Worm (Caenorhabditis elegans) whole organism, midembryonic: ENCODE measurements around the gene asp-13.

ENCODE experiments used
- flt-1 ChIP-seq: fragments of 200-800 bp; sonication (Bioruptor generic); IDR thresholded peaks from 2 replicates; pipeline ENCODE4 v1.3.6; 2022; ENCODE audit warnings: missing genetic modification characterization, missing compliant biosample characterization
- klf-2 ChIP-seq: fragments of 200-800 bp; sonication (Bioruptor generic); conservative IDR thresholded peaks from 2 replicates; pipeline ENCODE4 v1.3.6; 2022; ENCODE audit warnings: missing genetic modification reagents, missing genetic modification characterization, missing compliant biosample characterization
- ref-1 ChIP-seq: fragments of 200-800 bp; sonication (Bioruptor generic); conservative IDR thresholded peaks from 2 replicates; pipeline ENCODE4 v1.3.6; 2022; ENCODE audit warnings: missing genetic modification reagents, missing genetic modification characterization, missing compliant biosample characterization
- tab-1 ChIP-seq: fragments of 200-800 bp; sonication (Bioruptor generic); IDR thresholded peaks from 2 replicates; pipeline ENCODE4 v1.3.6; 2022; ENCODE audit warnings: missing genetic modification characterization, missing compliant biosample characterization
- ztf-23 ChIP-seq: fragments of 200-800 bp; sonication (Bioruptor generic); IDR thresholded peaks from 2 replicates; pipeline ENCODE4 v1.3.6; 2022; ENCODE audit warnings: missing genetic modification reagents, missing genetic modification characterization, missing compliant biosample characterization

DNA sequence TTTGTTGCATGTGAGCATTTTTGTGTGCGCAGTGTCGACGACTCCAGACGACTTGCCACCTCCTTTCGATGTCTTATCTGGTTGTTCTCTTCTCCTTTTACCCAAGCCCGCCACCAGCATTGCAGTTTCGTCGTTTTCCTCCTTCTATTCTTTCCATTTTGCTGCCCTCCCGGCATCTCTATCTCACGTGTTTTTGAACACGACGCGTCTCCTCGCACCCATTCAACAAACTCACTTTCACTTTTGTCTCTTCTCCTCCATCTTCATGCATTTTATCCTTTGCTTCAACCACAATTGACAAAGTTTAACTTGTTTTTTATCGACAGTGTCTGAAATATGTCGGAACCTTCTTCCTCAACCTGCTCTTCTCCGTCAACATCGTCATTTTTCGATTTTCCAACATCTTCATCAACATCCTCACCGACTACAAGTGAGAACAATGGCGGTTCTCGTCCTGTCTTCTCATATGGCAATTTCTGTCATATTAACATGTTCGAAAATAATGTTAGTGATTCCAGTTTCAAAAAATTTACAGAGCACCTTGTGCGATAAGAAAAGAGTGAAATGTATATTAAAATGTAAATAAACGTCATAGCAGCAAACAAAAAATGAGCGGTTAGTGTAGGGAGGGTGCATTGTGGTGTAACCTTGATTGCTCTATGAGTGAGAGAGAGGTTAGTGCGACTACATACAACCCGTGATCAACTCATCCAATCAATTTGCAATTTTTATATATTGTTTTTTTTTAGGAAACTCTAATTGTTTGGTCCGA, 32.2 kb downstream of the asp-13 start, which contains the start of gene fip-4:
- TF ChIP-seq flt-1 (GFP tag; lab: Robert Waterston, UW) (no peak), ztf-23 (GFP tag; lab: Robert Waterston, UW) (no peak), tab-1 (GFP tag; lab: Robert Waterston, UW) (no peak), ref-1 (GFP tag; lab: Robert Waterston, UW) (no peak), klf-2 (no peak)
